Fruit fly (Drosophila melanogaster) whole organism, prepupa: Measurements from ENCODE around the gene Best2.

ENCODE experiments used
- Blimp-1 ChIP-seq: fragments of 200-800 bp; sonication (Bioruptor generic); optimal IDR thresholded peaks from 3 replicates; lab custom pipeline; 2017; ENCODE audit warnings: missing biosample characterization, missing genetic modification characterization, mild to moderate bottlenecking, moderate library complexity, missing genetic modification reagents
- CG10631 ChIP-seq: fragments of 200-800 bp; sonication (Bioruptor generic); optimal IDR thresholded peaks from 2 replicates; lab custom pipeline; 2016; ENCODE audit warnings: missing biosample characterization, missing genetic modification characterization
- CG10669 ChIP-seq: fragments of 200-800 bp; sonication (Bioruptor generic); optimal IDR thresholded peaks from 3 replicates; lab custom pipeline; 2018; ENCODE audit warnings: missing biosample characterization, mild to moderate bottlenecking, missing genetic modification characterization, moderate library complexity
- CG11294 ChIP-seq: fragments of 200-800 bp; sonication (Bioruptor generic); IDR thresholded peaks from 2 replicates; pipeline ENCODE4 v1.3.6; 2022; ENCODE audit warnings: missing biosample characterization, missing genetic modification characterization
- CG11762 ChIP-seq: fragments of 200-800 bp; sonication (Bioruptor generic); optimal IDR thresholded peaks from 3 replicates; lab custom pipeline; 2016; ENCODE audit warnings: missing biosample characterization, missing genetic modification characterization; ENCODE audit not compliant: insufficient read depth
- CG11902 ChIP-seq: fragments of 200-800 bp; sonication (Bioruptor generic); optimal IDR thresholded peaks from 3 replicates; lab custom pipeline; 2016; ENCODE audit warnings: missing biosample characterization, missing genetic modification characterization
- CG15336 ChIP-seq: fragments of 200-800 bp; sonication (Bioruptor generic); IDR thresholded peaks from 2 replicates; pipeline ENCODE4 v1.3.6; 2022; ENCODE audit warnings: missing biosample characterization, missing genetic modification characterization
- CG1621 ChIP-seq: fragments of 200-800 bp; sonication (Bioruptor generic); optimal IDR thresholded peaks from 3 replicates; lab custom pipeline; 2018; ENCODE audit warnings: missing biosample characterization, mild to moderate bottlenecking, missing genetic modification characterization
- CG16779 ChIP-seq: fragments of 200-800 bp; sonication (Bioruptor generic); optimal IDR thresholded peaks from 3 replicates; lab custom pipeline; 2017; ENCODE audit warnings: missing biosample characterization, mild to moderate bottlenecking, missing genetic modification characterization
- CG31627 ChIP-seq: fragments of 200-800 bp; sonication (Bioruptor generic); optimal IDR thresholded peaks from 3 replicates; lab custom pipeline; 2016; ENCODE audit warnings: missing biosample characterization, missing genetic modification characterization
- CG32006 ChIP-seq: fragments of 200-800 bp; sonication (Bioruptor generic); optimal IDR thresholded peaks from 3 replicates; lab custom pipeline; 2017; ENCODE audit warnings: missing biosample characterization, mild to moderate bottlenecking, missing genetic modification characterization
- CG34406 ChIP-seq: fragments of 200-800 bp; sonication (Bioruptor generic); optimal IDR thresholded peaks from 3 replicates; lab custom pipeline; 2016; ENCODE audit warnings: missing biosample characterization, missing genetic modification characterization
- CG3919 ChIP-seq: fragments of 200-800 bp; sonication (Bioruptor generic); optimal IDR thresholded peaks from 3 replicates; lab custom pipeline; 2016; ENCODE audit warnings: missing biosample characterization, missing genetic modification characterization
- CG4318 ChIP-seq: fragments of 200-800 bp; sonication (Bioruptor generic); optimal IDR thresholded peaks from 3 replicates; lab custom pipeline; 2017; ENCODE audit warnings: missing biosample characterization, mild to moderate bottlenecking, missing genetic modification characterization
- CG6163 ChIP-seq: fragments of 200-800 bp; sonication (Bioruptor generic); IDR thresholded peaks from 3 replicates; pipeline ENCODE4 v1.3.6; 2022; ENCODE audit warnings: missing biosample characterization, missing genetic modification characterization
- CG6276 ChIP-seq: fragments of 200-800 bp; sonication (Bioruptor generic); optimal IDR thresholded peaks from 2 replicates; lab custom pipeline; 2017; ENCODE audit warnings: missing biosample characterization, mild to moderate bottlenecking, missing genetic modification characterization
- CG6808 ChIP-seq: fragments of 200-800 bp; sonication (Bioruptor generic); optimal IDR thresholded peaks from 3 replicates; lab custom pipeline; 2017; ENCODE audit warnings: missing biosample characterization, missing genetic modification characterization, mild to moderate bottlenecking, moderate library complexity, missing genetic modification reagents
- CG7368 ChIP-seq: fragments of 200-800 bp; sonication (Bioruptor generic); optimal IDR thresholded peaks from 3 replicates; lab custom pipeline; 2016; ENCODE audit warnings: missing biosample characterization, missing genetic modification characterization
- CG8119 ChIP-seq: fragments of 200-800 bp; sonication (Bioruptor generic); IDR thresholded peaks from 3 replicates; pipeline ENCODE4 v1.3.6; 2022; ENCODE audit warnings: missing biosample characterization, missing genetic modification characterization
- CG8319 ChIP-seq: fragments of 200-800 bp; sonication (Bioruptor generic); optimal IDR thresholded peaks from 3 replicates; lab custom pipeline; 2016; ENCODE audit warnings: missing biosample characterization, missing genetic modification characterization
- CG8632 ChIP-seq: fragments of 200-800 bp; sonication (Bioruptor generic); optimal IDR thresholded peaks from 3 replicates; lab custom pipeline; 2016; ENCODE audit warnings: missing biosample characterization, missing genetic modification characterization
- CG9139 ChIP-seq: fragments of 200-800 bp; sonication (Bioruptor generic); optimal IDR thresholded peaks from 3 replicates; lab custom pipeline; 2017; ENCODE audit warnings: missing biosample characterization, mild to moderate bottlenecking, missing genetic modification characterization
- Eip75B ChIP-seq: fragments of 200-800 bp; sonication (Bioruptor generic); optimal IDR thresholded peaks from 3 replicates; lab custom pipeline; 2016; ENCODE audit warnings: missing biosample characterization, missing genetic modification characterization
- Eip78C ChIP-seq: fragments of 200-800 bp; sonication (Bioruptor generic); peaks from one replicate; lab custom pipeline; 2016; ENCODE audit warnings: missing biosample characterization, missing genetic modification characterization
- Eip93F ChIP-seq: fragments of 200-800 bp; sonication (Bioruptor generic); optimal IDR thresholded peaks from 2 replicates; lab custom pipeline; 2016; ENCODE audit warnings: missing biosample characterization, mild to moderate bottlenecking, missing genetic modification characterization
- Ets21C ChIP-seq: fragments of 200-800 bp; sonication (Bioruptor generic); optimal IDR thresholded peaks from 3 replicates; lab custom pipeline; 2016; ENCODE audit warnings: missing biosample characterization, missing genetic modification characterization
- Ets96B ChIP-seq: fragments of 200-800 bp; optimal IDR thresholded peaks from 2 replicates; lab custom pipeline; 2019; ENCODE audit warnings: missing biosample characterization, mild to moderate bottlenecking, missing genetic modification characterization, moderate library complexity
- Gug ChIP-seq: fragments of 200-800 bp; sonication (Bioruptor generic); IDR thresholded peaks from 2 replicates; pipeline ENCODE4 v1.3.6; 2022; ENCODE audit warnings: missing biosample characterization, missing genetic modification characterization
- Hr39 ChIP-seq: fragments of 200-800 bp; sonication (Bioruptor generic); optimal IDR thresholded peaks from 2 replicates; lab custom pipeline; 2016; ENCODE audit warnings: missing biosample characterization, missing genetic modification characterization
- Hr4 ChIP-seq: fragments of 200-800 bp; sonication (Bioruptor generic); optimal IDR thresholded peaks from 3 replicates; lab custom pipeline; 2016; ENCODE audit warnings: missing biosample characterization, missing genetic modification characterization
- Lpt ChIP-seq: fragments of 200-800 bp; sonication (Bioruptor generic); optimal IDR thresholded peaks from 3 replicates; lab custom pipeline; 2016; ENCODE audit warnings: missing biosample characterization, missing genetic modification characterization
- Met ChIP-seq: fragments of 200-800 bp; sonication (Bioruptor generic); optimal IDR thresholded peaks from 3 replicates; lab custom pipeline; 2016; ENCODE audit warnings: missing biosample characterization, missing genetic modification characterization
- OdsH ChIP-seq: fragments of 200-800 bp; sonication (Bioruptor generic); optimal IDR thresholded peaks from 3 replicates; lab custom pipeline; 2016; ENCODE audit warnings: missing biosample characterization, missing genetic modification characterization
- Smox ChIP-seq: fragments of 200-800 bp; sonication (Bioruptor generic); optimal IDR thresholded peaks from 3 replicates; lab custom pipeline; 2016; ENCODE audit warnings: missing biosample characterization, missing genetic modification characterization
- Sox102F ChIP-seq: fragments of 200-800 bp; sonication (Bioruptor generic); optimal IDR thresholded peaks from 2 replicates; lab custom pipeline; 2016; ENCODE audit warnings: missing biosample characterization, mild to moderate bottlenecking, missing genetic modification characterization
- Sox14 ChIP-seq: fragments of 200-800 bp; sonication (Bioruptor generic); optimal IDR thresholded peaks from 3 replicates; lab custom pipeline; 2016; ENCODE audit warnings: missing biosample characterization, missing genetic modification characterization
- achi ChIP-seq: fragments of 200-800 bp; sonication (Bioruptor generic); optimal IDR thresholded peaks from 3 replicates; lab custom pipeline; 2016; ENCODE audit warnings: missing biosample characterization, missing genetic modification characterization
- acj6 ChIP-seq: fragments of 200-800 bp; sonication (Bioruptor generic); optimal IDR thresholded peaks from 3 replicates; lab custom pipeline; 2016; ENCODE audit warnings: missing biosample characterization, missing genetic modification characterization
- cyc ChIP-seq: fragments of 200-800 bp; sonication (Bioruptor generic); optimal IDR thresholded peaks from 3 replicates; lab custom pipeline; 2016; ENCODE audit warnings: missing biosample characterization, missing genetic modification characterization
- dac ChIP-seq: fragments of 200-800 bp; sonication (Bioruptor generic); optimal IDR thresholded peaks from 2 replicates; lab custom pipeline; 2017; ENCODE audit warnings: missing biosample characterization, mild to moderate bottlenecking, missing genetic modification characterization
- dsx ChIP-seq: fragments of 200-800 bp; optimal IDR thresholded peaks from 3 replicates; lab custom pipeline; 2019; ENCODE audit warnings: missing biosample characterization, mild to moderate bottlenecking, missing genetic modification characterization, moderate library complexity; ENCODE audit not compliant: poor library complexity, severe bottlenecking
- eg ChIP-seq: fragments of 200-800 bp; sonication (Bioruptor generic); IDR thresholded peaks from 3 replicates; pipeline ENCODE4 v1.3.6; 2022; ENCODE audit warnings: missing biosample characterization, missing genetic modification characterization
- esn ChIP-seq: fragments of 200-800 bp; sonication (Bioruptor generic); optimal IDR thresholded peaks from 2 replicates; lab custom pipeline; 2016; ENCODE audit warnings: missing biosample characterization, mild to moderate bottlenecking, missing genetic modification characterization, moderate library complexity
- fd59A ChIP-seq: fragments of 200-800 bp; sonication (Bioruptor generic); optimal IDR thresholded peaks from 2 replicates; lab custom pipeline; 2017; ENCODE audit warnings: missing biosample characterization, mild to moderate bottlenecking, missing genetic modification characterization, missing genetic modification reagents
- lz ChIP-seq: fragments of 200-800 bp; sonication (Bioruptor generic); optimal IDR thresholded peaks from 3 replicates; lab custom pipeline; 2016; ENCODE audit warnings: missing biosample characterization, missing genetic modification characterization
- net ChIP-seq: fragments of 200-800 bp; sonication (Bioruptor generic); optimal IDR thresholded peaks from 3 replicates; lab custom pipeline; 2016; ENCODE audit warnings: missing biosample characterization, missing genetic modification characterization
- salr ChIP-seq, 2 experiments: fragments of 200-800 bp; sonication (Bioruptor generic); optimal IDR thresholded peaks; 3 replicates each; lab custom pipeline; 2016 to 2018; ENCODE audit warnings: missing biosample characterization in 2 of 2, missing genetic modification characterization in 2 of 2, mild to moderate bottlenecking in 1 of 2
- spab ChIP-seq: fragments of 200-800 bp; sonication (Bioruptor generic); optimal IDR thresholded peaks from 2 replicates; lab custom pipeline; 2017; ENCODE audit warnings: missing biosample characterization, mild to moderate bottlenecking, missing genetic modification characterization, missing genetic modification reagents
- svp ChIP-seq: fragments of 200-800 bp; sonication (Bioruptor generic); peaks from one replicate; lab custom pipeline; 2016; ENCODE audit warnings: missing biosample characterization, missing genetic modification characterization
- vri ChIP-seq: fragments of 200-800 bp; sonication (Bioruptor generic); optimal IDR thresholded peaks from 3 replicates; lab custom pipeline; 2016; ENCODE audit warnings: missing biosample characterization, mild to moderate bottlenecking, missing genetic modification characterization

The Best2 gene

dm6 chr3L:6296611-6297010 lies 40.1 kb upstream of the Best2 start:
- TF ChIP-seq Gug (GFP tag; lab: Robert Waterston, UW) (no peak), Eip75B (no peak), lz (GFP tag; lab: Kevin White, UChicago) (no peak), Eip78C (peak; percentile 2), eg (GFP tag; lab: Robert Waterston, UW) (no peak), svp (peak; percentile 55)

dm6 chr3L:6285412-6285811 lies 28.9 kb upstream of the Best2 start:
- TF ChIP-seq acj6, result peak; percentile 57
- peak; percentile 4 for TF ChIP-seq CG9139 (GFP tag; lab: Kevin White, UChicago)
- TF ChIP-seq CG31627 (GFP tag; lab: Kevin White, UChicago), result peak; percentile 47
- peak in 1 of 2 experiments; percentile 46 for TF ChIP-seq salr (GFP tag; optimal IDR thresholded peaks at IDR 0.05; lab: Kevin White, UChicago)
- TF ChIP-seq esn (GFP tag; lab: Kevin White, UChicago), result peak; percentile 65
- peak; percentile 28 for TF ChIP-seq CG34406
- TF ChIP-seq CG15336, result peak; percentile 57
- TF ChIP-seq CG6276 (GFP tag; lab: Kevin White, UChicago), result peak; percentile 12
- TF ChIP-seq CG11294 (GFP tag; lab: Robert Waterston, UW), result no peak
- TF ChIP-seq spab (GFP tag; lab: Kevin White, UChicago), result peak; percentile 52
- peak; percentile 47 for TF ChIP-seq CG8632
- TF ChIP-seq Eip93F (GFP tag; lab: Kevin White, UChicago), result no peak
- TF ChIP-seq lz (GFP tag; lab: Kevin White, UChicago), result peak; percentile 43
- peak; percentile 58 for TF ChIP-seq CG32006 (GFP tag; lab: Kevin White, UChicago)
- peak; percentile 68 for TF ChIP-seq CG3919
- peak; percentile 50 for TF ChIP-seq vri (GFP tag; lab: Kevin White, UChicago)
- TF ChIP-seq dsx (GFP tag; lab: Kevin White, UChicago), result peak; percentile 50
- TF ChIP-seq CG7368 (GFP tag; lab: Kevin White, UChicago), result peak; percentile 29
- peak; percentile 3 for TF ChIP-seq CG4318 (GFP tag; lab: Kevin White, UChicago)
- peak; percentile 74 for TF ChIP-seq CG6163 (GFP tag; lab: Robert Waterston, UW)
- TF ChIP-seq CG11762 (GFP tag; lab: Kevin White, UChicago), result peak; percentile 19
- TF ChIP-seq svp, result peak; percentile 86
- peak; percentile 38 for TF ChIP-seq Hr39 (GFP tag; lab: Kevin White, UChicago)
- peak; percentile 8 for TF ChIP-seq CG16779 (tag; lab: Kevin White, UChicago)
- no peak for TF ChIP-seq Blimp-1
- peak; percentile 3 for TF ChIP-seq Ets21C
- TF ChIP-seq CG10631 (GFP tag; lab: Kevin White, UChicago), result peak; percentile 29
- no peak for TF ChIP-seq dac
- TF ChIP-seq CG10669 (GFP tag; lab: Kevin White, UChicago), result peak; percentile 61
- TF ChIP-seq CG11902 (GFP tag; lab: Kevin White, UChicago), result peak; percentile 25
- peak; percentile 52 for TF ChIP-seq Met (GFP tag; lab: Kevin White, UChicago)
- TF ChIP-seq fd59A (GFP tag; lab: Kevin White, UChicago), result peak; percentile 54
- TF ChIP-seq Ets96B (tag; lab: Kevin White, UChicago), result peak; percentile 58
- peak; percentile 69; the same call in 2 of the 3 replicates for TF ChIP-seq CG8119
- TF ChIP-seq Sox14 (GFP tag; lab: Kevin White, UChicago), result peak; percentile 48
- peak; percentile 49 for TF ChIP-seq Hr4
- peak; percentile 59 for TF ChIP-seq OdsH (GFP tag; lab: Kevin White, UChicago)
- peak; percentile 72 for TF ChIP-seq net (GFP tag; lab: Kevin White, UChicago)
- peak; percentile 83 for TF ChIP-seq Eip78C
- peak; percentile 38 for TF ChIP-seq Smox
- TF ChIP-seq Gug (GFP tag; lab: Robert Waterston, UW), result no peak
- peak; percentile 59 for TF ChIP-seq CG1621
- peak; percentile 52 for TF ChIP-seq achi (GFP tag; lab: Kevin White, UChicago)
- TF ChIP-seq Lpt, result peak; percentile 10
- peak; percentile 76 for TF ChIP-seq eg (GFP tag; lab: Robert Waterston, UW)
- TF ChIP-seq Sox102F (GFP tag; lab: Kevin White, UChicago), result peak; percentile 56
- TF ChIP-seq CG8319 (GFP tag; lab: Kevin White, UChicago), result no peak
- peak; percentile 59 for TF ChIP-seq CG6808 (GFP tag; lab: Kevin White, UChicago)
- peak; percentile 34 for TF ChIP-seq cyc (GFP tag; lab: Kevin White, UChicago)
